Worm (Caenorhabditis elegans) whole organism, midembryonic: ENCODE results near the gene B0403.3.

Experiments used
- T22C8.4 ChIP-seq: fragments of 200-800 bp; sonication (Bioruptor generic); IDR thresholded peaks from 2 replicates; pipeline ENCODE4 v1.3.6; 2022; ENCODE audit warnings: missing genetic modification characterization, missing compliant biosample characterization
- cog-1 ChIP-seq: sonication (generic microtip); optimal IDR thresholded peaks from 2 replicates; lab custom pipeline; 2016; ENCODE audit warnings: missing genetic modification characterization, missing compliant biosample characterization
- flt-1 ChIP-seq: fragments of 200-800 bp; sonication (Bioruptor generic); IDR thresholded peaks from 2 replicates; pipeline ENCODE4 v1.3.6; 2022; ENCODE audit warnings: missing genetic modification characterization, missing compliant biosample characterization
- klf-2 ChIP-seq: fragments of 200-800 bp; sonication (Bioruptor generic); conservative IDR thresholded peaks from 2 replicates; pipeline ENCODE4 v1.3.6; 2022; ENCODE audit warnings: missing genetic modification reagents, missing genetic modification characterization, missing compliant biosample characterization
- med-1 ChIP-seq: sonication (generic microtip); optimal IDR thresholded peaks from 2 replicates; lab custom pipeline; 2017; ENCODE audit warnings: missing genetic modification characterization, mild to moderate bottlenecking, missing compliant biosample characterization, antibody characterized with exemption, missing genetic modification reagents; ENCODE audit not compliant: insufficient read depth
- ref-1 ChIP-seq: fragments of 200-800 bp; sonication (Bioruptor generic); conservative IDR thresholded peaks from 2 replicates; pipeline ENCODE4 v1.3.6; 2022; ENCODE audit warnings: missing genetic modification reagents, missing genetic modification characterization, missing compliant biosample characterization
- tab-1 ChIP-seq: fragments of 200-800 bp; sonication (Bioruptor generic); IDR thresholded peaks from 2 replicates; pipeline ENCODE4 v1.3.6; 2022; ENCODE audit warnings: missing genetic modification characterization, missing compliant biosample characterization
- ztf-23 ChIP-seq: fragments of 200-800 bp; sonication (Bioruptor generic); IDR thresholded peaks from 2 replicates; pipeline ENCODE4 v1.3.6; 2022; ENCODE audit warnings: missing genetic modification reagents, missing genetic modification characterization, missing compliant biosample characterization
- ztf-29 ChIP-seq: fragments of 200-800 bp; sonication (Bioruptor generic); IDR thresholded peaks from 2 replicates; pipeline ENCODE4 v1.3.6; 2022; ENCODE audit warnings: missing genetic modification reagents, missing genetic modification characterization, missing compliant biosample characterization

The B0403.3 gene

DNA sequence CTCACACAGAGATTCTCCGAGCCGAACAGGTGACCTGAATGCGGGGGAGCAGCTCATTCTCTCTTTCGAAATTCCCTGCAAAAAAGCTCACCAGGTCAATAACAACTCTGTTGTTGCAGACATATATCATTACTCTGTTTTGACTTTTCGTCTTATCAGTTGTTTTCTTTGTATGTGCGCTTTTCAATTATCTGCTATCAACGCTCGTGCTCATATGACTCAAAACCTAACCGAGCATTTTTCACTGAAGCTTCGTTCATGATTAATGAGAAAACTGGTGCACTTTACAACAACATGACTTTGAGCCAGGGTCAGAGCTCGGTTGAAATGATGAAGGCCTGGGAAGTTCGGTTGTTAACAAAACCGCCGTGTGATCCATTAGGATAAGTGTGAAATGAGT is 13.3 kb upstream of the B0403.3 start:
- no peak for TF ChIP-seq klf-2 (GFP tag; lab: Robert Waterston, UW)
- TF ChIP-seq ztf-29 (GFP tag; lab: Robert Waterston, UW): no peak
- no peak for TF ChIP-seq ref-1
- TF ChIP-seq ztf-23 (GFP tag; lab: Robert Waterston, UW): no peak
- no peak for TF ChIP-seq med-1
- TF ChIP-seq tab-1: no peak
- TF ChIP-seq T22C8.4: no peak
- TF ChIP-seq flt-1: no peak
- TF ChIP-seq cog-1: no peak

DNA sequence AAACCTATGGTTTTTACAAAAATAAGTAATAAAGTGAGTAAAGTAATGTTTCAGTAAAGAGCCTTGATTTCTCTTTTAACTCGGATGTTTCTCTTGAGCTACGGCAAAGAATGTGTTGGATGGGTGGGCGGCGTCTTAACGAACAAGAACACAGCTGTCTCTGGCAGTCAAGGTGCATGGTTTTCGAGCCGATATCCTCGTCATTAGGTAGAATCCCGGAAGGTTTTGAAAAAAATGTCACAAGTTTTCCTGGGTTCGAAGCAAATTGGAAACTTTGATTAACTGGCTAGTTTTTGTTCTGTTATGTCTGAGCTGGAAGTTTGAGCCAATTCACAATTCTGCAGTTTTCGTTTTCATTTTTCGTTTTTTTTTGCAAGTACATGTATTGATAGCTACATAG is 12.1 kb upstream of the B0403.3 start, which contains the start of gene B0403.6:
B0403.6 (minus strand) TSS at position 101 of the 400 bp plus-strand sequence.
- no peak for TF ChIP-seq med-1
- TF ChIP-seq T22C8.4: no peak
- TF ChIP-seq ztf-23 (GFP tag; lab: Robert Waterston, UW): no peak
- no peak for TF ChIP-seq ztf-29 (GFP tag; lab: Robert Waterston, UW)

DNA sequence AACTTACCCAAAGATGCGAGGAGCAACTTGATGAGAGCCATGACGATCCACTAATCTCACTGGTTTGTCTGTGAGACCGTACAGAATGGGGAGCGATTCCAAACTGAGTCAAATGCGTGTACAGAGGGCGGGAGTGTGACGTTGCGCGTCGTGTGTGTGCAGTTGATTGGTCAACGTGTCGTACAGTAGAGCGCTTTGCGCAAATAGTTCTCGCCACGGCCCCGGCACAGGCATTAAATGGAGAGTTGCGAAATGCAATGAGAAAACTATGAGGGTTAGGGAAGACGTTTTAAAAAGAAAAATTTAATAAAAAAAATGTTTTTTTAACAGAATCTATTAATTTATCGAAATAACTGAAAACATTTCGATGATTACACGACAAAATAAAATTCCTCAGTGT is 5.3 kb upstream of the B0403.3 start, which contains the start of gene pdi-6:
pdi-6 (minus strand) TSS at position 164 of the 400 bp plus-strand sequence.
- TF ChIP-seq med-1 (no peak), tab-1 (no peak), cog-1 (peak; percentile 54), flt-1 (peak; percentile 60), ztf-23 (GFP tag; lab: Robert Waterston, UW) (peak; percentile 77), ref-1 (no peak), T22C8.4 (no peak), klf-2 (GFP tag; lab: Robert Waterston, UW) (peak; percentile 54; the same call in 1 of the 2 replicates), ztf-29 (GFP tag; lab: Robert Waterston, UW) (no peak)

DNA sequence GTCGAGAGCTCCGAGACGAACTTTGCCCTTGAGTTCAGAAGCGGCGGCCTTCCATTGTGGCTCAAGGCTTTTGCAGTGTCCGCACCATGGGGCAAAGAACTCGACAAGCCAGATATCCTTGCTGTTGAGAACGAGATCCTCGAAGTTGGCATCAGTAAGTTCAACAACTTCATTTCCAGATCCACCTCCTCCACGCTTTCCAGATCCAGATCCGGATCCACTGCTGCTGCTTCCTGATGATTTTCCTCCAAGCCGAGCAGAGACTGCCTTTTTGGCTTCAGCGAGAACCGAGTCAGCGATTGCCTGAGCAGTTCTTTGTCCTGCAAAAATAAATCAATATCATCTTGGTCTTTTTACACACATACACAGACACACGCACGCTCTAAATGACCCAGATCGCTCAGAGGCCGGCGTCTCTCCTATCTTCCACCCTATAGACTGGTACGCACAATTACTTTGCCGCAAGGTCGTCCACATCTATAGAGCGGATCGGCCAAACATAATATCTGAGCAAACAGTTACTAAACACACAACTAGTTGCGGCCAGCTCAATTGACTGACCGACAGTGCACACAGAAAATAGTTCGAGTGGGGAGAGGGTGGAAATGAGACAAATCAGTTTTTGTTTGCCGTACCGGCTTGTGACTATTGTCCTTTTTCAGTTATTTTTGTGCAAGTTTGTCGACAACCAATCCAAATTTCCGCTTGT is 4.3 kb upstream of the B0403.3 start:
- no peak for TF ChIP-seq ztf-29 (GFP tag; lab: Robert Waterston, UW)
- TF ChIP-seq tab-1: no peak
- TF ChIP-seq flt-1: 0 out of 2 replicates have a peak, but pooled peaks have one; percentile 10
- TF ChIP-seq cog-1: no peak
- TF ChIP-seq klf-2 (GFP tag; lab: Robert Waterston, UW): no peak

DNA sequence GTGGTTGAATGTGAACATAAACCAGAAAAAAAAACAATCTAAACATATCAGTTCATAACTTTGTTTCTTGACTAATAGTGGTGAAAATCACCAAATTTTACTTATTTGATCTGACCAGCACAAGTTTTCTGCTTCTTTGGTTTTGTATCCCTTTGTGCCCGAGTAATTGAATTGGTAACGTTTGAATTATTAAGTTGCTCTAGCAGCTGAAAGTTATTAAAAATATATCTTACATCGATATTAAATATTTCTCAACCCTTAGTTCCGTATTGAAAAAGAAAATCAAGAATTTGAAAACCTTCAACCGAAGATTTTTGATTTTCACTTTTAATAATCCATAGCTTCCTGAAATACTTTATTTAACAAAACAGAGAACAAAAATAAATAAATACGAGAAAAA is 2.9 kb upstream of the B0403.3 start:
- TF ChIP-seq ztf-29 (GFP tag; lab: Robert Waterston, UW) (no peak), ref-1 (no peak), tab-1 (no peak), med-1 (no peak), flt-1 (no peak), ztf-23 (GFP tag; lab: Robert Waterston, UW) (no peak), T22C8.4 (no peak), klf-2 (GFP tag; lab: Robert Waterston, UW) (no peak), cog-1 (no peak)

DNA sequence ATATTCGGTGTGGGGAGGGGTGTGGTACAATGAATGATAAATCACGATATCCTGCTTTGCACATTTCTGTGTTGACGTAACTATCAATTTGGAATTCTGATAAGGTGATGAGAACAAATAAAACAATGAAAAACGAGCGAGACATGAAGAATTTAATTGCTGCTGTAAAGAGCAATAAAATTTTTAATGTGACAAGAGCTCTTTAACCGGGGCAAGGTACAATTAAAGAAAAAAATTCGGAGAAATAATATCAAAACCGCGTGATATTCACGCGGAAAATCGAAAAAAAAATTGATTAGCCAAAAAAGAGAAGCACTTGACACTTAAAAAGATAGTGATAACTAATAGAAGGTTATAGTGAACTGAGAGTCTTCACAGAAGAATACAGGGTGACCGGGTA is 1.9 kb downstream of the B0403.3 start:
- TF ChIP-seq ztf-29 (GFP tag; lab: Robert Waterston, UW) (no peak), cog-1 (no peak), ref-1 (no peak), T22C8.4 (no peak), tab-1 (no peak), med-1 (no peak), klf-2 (GFP tag; lab: Robert Waterston, UW) (no peak), ztf-23 (GFP tag; lab: Robert Waterston, UW) (no peak), flt-1 (no peak)

DNA sequence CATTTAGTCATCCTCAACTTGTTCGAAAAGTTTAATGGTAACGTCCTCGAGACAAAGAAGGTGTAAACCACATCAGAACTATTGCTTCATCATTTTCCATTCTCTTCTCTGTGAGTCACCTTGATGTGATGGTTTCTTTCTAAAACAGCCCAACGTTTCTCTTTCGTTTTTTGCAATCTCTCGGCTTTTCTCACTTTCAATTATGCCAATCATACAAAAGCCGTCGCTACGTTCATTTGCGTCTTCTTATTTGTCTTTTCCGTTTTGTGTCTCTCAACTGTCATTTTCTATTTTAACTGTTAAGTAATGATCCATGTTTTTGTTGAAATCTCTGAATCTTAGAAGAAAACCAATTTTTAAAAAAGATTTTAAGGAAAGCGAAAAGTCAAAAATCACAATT is 5.8 kb downstream of the B0403.3 start, which contains the start of gene B0403.5:
B0403.5 (plus strand) TSS at position 368 of the 400 bp plus-strand sequence.
- no peak for TF ChIP-seq klf-2 (GFP tag; lab: Robert Waterston, UW)
- no peak for TF ChIP-seq cog-1
- no peak for TF ChIP-seq tab-1
- no peak for TF ChIP-seq ztf-29 (GFP tag; lab: Robert Waterston, UW)
- no peak for TF ChIP-seq ref-1
- no peak for TF ChIP-seq T22C8.4
- TF ChIP-seq med-1: no peak
- TF ChIP-seq flt-1: no peak
- no peak for TF ChIP-seq ztf-23 (GFP tag; lab: Robert Waterston, UW)

DNA sequence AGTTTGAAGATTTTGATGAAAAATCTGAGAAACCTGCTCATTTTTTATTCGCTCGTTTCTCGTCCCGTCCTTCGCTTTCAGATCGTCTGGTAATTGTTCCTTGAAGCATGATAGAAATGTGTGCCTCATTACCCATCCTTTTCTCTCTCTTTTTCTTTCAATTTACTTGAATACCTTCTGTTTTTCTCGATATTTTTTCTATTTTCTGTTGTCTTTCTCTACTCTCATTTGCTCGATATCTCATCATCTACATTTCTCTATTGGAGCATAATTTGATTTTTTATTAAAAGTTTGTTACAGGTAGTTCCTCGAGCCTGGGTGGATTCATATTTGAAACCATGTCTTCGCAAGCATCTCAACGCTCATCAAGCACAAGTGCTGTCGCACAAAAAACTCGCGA is 12.8 kb downstream of the B0403.3 start, which contains the start of gene ubc-17:
ubc-17 (plus strand) TSS at position 301 of the 400 bp plus-strand sequence.
- TF ChIP-seq ztf-29 (GFP tag; lab: Robert Waterston, UW) (no peak), ref-1 (no peak), med-1 (no peak), klf-2 (GFP tag; lab: Robert Waterston, UW) (no peak), cog-1 (no peak), T22C8.4 (no peak), flt-1 (no peak), ztf-23 (GFP tag; lab: Robert Waterston, UW) (no peak), tab-1 (no peak)

DNA sequence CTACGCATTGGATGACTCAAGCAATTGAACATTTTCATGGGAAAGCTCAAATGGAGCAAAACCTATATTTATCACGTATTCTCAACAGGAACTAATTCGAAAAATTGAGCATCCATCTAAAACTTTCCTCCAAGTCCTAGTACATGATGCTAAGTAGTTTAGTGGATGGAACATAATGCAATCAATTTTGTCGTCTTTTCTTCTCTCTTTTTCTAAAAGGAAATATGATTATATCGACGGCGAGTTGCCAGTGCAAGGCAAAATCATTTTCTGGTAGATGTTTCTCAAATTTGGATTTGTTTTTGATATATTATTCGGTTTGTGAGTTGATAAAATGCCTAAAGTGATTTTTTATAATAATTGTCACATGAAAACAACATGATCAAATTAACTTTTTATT is 22.4 kb downstream of the B0403.3 start:
- TF ChIP-seq ztf-23 (GFP tag; lab: Robert Waterston, UW): no peak
- TF ChIP-seq tab-1: no peak
- no peak for TF ChIP-seq ztf-29 (GFP tag; lab: Robert Waterston, UW)
- TF ChIP-seq med-1: no peak
- no peak for TF ChIP-seq T22C8.4
- no peak for TF ChIP-seq ref-1
- TF ChIP-seq cog-1: no peak
- TF ChIP-seq klf-2 (GFP tag; lab: Robert Waterston, UW): no peak
- TF ChIP-seq flt-1: no peak

DNA sequence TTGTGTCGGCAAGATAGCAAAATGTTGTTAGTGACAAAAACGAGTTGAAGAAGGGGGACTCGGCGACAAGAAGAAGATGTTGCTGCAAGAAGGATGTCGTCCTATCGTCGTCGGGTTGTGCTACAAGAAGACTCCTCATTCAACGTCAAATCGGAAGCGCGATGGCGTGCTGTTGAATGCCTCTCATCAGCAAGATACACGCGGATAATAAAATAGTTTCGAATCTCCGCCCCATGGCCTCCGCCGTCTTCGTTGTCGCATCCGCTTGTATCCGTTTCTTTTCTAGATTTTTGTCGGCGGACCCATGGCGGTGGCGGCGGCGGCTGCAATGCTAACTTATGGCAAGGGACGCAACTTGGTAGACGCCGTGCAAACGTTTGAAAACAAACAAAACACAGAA is 25.1 kb downstream of the B0403.3 start:
- no peak for TF ChIP-seq cog-1
- no peak for TF ChIP-seq tab-1
- TF ChIP-seq flt-1: no peak
- TF ChIP-seq ztf-29 (GFP tag; lab: Robert Waterston, UW): no peak
- TF ChIP-seq T22C8.4: no peak
- TF ChIP-seq med-1: no peak
- no peak for TF ChIP-seq ztf-23 (GFP tag; lab: Robert Waterston, UW)
- TF ChIP-seq klf-2 (GFP tag; lab: Robert Waterston, UW): no peak

DNA sequence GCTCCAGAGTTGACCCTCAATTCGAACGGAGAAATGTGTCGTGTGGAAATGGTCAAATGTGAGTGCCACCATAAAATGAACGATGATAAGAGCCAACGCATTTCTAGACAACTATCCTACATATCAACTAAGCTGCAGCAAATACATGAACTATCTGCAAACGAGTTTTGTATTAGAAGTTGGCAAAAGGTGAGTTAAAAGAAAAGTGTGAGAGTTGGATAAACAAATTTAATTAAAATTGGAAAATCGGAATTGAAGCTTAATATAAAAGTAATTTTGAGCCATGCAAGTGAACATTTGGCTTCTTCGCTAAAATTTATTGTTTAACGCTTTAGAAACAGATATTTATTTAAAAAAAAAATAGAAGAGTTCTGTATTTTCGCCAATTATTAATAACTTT is 27.2 kb downstream of the B0403.3 start, which contains the start of gene cest-19:
cest-19 (minus strand) TSS at position 101 of the 400 bp plus-strand sequence.
- TF ChIP-seq flt-1: no peak
- no peak for TF ChIP-seq ztf-23 (GFP tag; lab: Robert Waterston, UW)
- no peak for TF ChIP-seq ztf-29 (GFP tag; lab: Robert Waterston, UW)
- no peak for TF ChIP-seq klf-2 (GFP tag; lab: Robert Waterston, UW)
- no peak for TF ChIP-seq tab-1
- no peak for TF ChIP-seq T22C8.4
- TF ChIP-seq ref-1: no peak
- TF ChIP-seq med-1: no peak
- TF ChIP-seq cog-1: no peak
